Fruit fly (Drosophila melanogaster) Kc167 (cell line): ENCODE measurements around the gene Orc2.

Experiments
- Myc ChIP-seq: fragments of >200 bp; optimal IDR thresholded peaks from 2 replicates; lab custom pipeline; 2017; ENCODE audit warnings: missing external identifiers
- Sin3A ChIP-seq: fragments of >200 bp; optimal IDR thresholded peaks from 2 replicates; lab custom pipeline; 2018; ENCODE audit warnings: missing external identifiers
- h ChIP-seq: fragments of >200 bp; optimal IDR thresholded peaks from 3 replicates; lab custom pipeline; 2018; ENCODE audit warnings: missing external identifiers

DNA sequence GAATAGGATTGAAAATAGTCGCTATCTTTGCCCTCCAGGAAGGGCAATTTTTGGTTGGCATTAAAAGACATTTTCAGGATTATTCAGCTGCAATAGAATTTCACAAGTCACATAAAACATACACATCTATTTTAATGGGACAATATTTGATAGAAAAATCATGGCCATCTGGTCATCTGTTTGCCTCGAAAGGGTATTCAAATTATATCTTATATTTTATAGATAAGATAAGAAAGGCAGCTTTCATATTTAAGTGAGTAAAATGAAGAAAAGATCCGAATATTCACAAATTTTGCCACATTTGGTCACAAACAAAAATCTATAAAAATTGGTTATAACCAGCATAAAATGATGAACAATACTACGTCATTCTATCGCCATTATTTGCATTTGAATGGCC lies 19.0 kb upstream of the Orc2 start, which contains the start of gene Art6:
- no peak for TF ChIP-seq Myc (lab: Kevin White, UChicago)
- TF ChIP-seq h, result no peak
- TF ChIP-seq Sin3A (lab: Kevin White, UChicago), result no peak
